Fruit fly (Drosophila melanogaster) whole organism, prepupa: ENCODE measurements around the gene CG43292.
A peak's percentile ranks its signal among the peaks of the same experiment; 100 is the strongest.

Experiments used
- Blimp-1 ChIP-seq: fragments of 200-800 bp; sonication (Bioruptor generic); optimal IDR thresholded peaks from 3 replicates; lab custom pipeline; 2017; ENCODE audit warnings: missing biosample characterization, missing genetic modification characterization, mild to moderate bottlenecking, moderate library complexity, missing genetic modification reagents
- CG10631 ChIP-seq: fragments of 200-800 bp; sonication (Bioruptor generic); optimal IDR thresholded peaks from 2 replicates; lab custom pipeline; 2016; ENCODE audit warnings: missing biosample characterization, missing genetic modification characterization
- CG11294 ChIP-seq: fragments of 200-800 bp; sonication (Bioruptor generic); IDR thresholded peaks from 2 replicates; pipeline ENCODE4 v1.3.6; 2022; ENCODE audit warnings: missing biosample characterization, missing genetic modification characterization
- CG11762 ChIP-seq: fragments of 200-800 bp; sonication (Bioruptor generic); optimal IDR thresholded peaks from 3 replicates; lab custom pipeline; 2016; ENCODE audit warnings: missing biosample characterization, missing genetic modification characterization; ENCODE audit not compliant: insufficient read depth
- CG11902 ChIP-seq: fragments of 200-800 bp; sonication (Bioruptor generic); optimal IDR thresholded peaks from 3 replicates; lab custom pipeline; 2016; ENCODE audit warnings: missing biosample characterization, missing genetic modification characterization
- CG15336 ChIP-seq: fragments of 200-800 bp; sonication (Bioruptor generic); IDR thresholded peaks from 2 replicates; pipeline ENCODE4 v1.3.6; 2022; ENCODE audit warnings: missing biosample characterization, missing genetic modification characterization
- CG1621 ChIP-seq: fragments of 200-800 bp; sonication (Bioruptor generic); optimal IDR thresholded peaks from 3 replicates; lab custom pipeline; 2018; ENCODE audit warnings: missing biosample characterization, mild to moderate bottlenecking, missing genetic modification characterization
- CG16779 ChIP-seq: fragments of 200-800 bp; sonication (Bioruptor generic); optimal IDR thresholded peaks from 3 replicates; lab custom pipeline; 2017; ENCODE audit warnings: missing biosample characterization, mild to moderate bottlenecking, missing genetic modification characterization
- CG3032 ChIP-seq: fragments of 200-800 bp; optimal IDR thresholded peaks from 2 replicates; lab custom pipeline; 2019; ENCODE audit warnings: missing biosample characterization, mild to moderate bottlenecking, missing genetic modification characterization, moderate library complexity
- CG3919 ChIP-seq: fragments of 200-800 bp; sonication (Bioruptor generic); optimal IDR thresholded peaks from 3 replicates; lab custom pipeline; 2016; ENCODE audit warnings: missing biosample characterization, missing genetic modification characterization
- CG6163 ChIP-seq: fragments of 200-800 bp; sonication (Bioruptor generic); IDR thresholded peaks from 3 replicates; pipeline ENCODE4 v1.3.6; 2022; ENCODE audit warnings: missing biosample characterization, missing genetic modification characterization
- CG6792 ChIP-seq: fragments of 200-800 bp; sonication (Bioruptor generic); optimal IDR thresholded peaks from 3 replicates; lab custom pipeline; 2016; ENCODE audit warnings: missing biosample characterization, missing genetic modification characterization
- CG6808 ChIP-seq: fragments of 200-800 bp; sonication (Bioruptor generic); optimal IDR thresholded peaks from 3 replicates; lab custom pipeline; 2017; ENCODE audit warnings: missing biosample characterization, missing genetic modification characterization, mild to moderate bottlenecking, moderate library complexity, missing genetic modification reagents
- CG6854 ChIP-seq: fragments of 200-800 bp; sonication (Bioruptor generic); optimal IDR thresholded peaks from 2 replicates; lab custom pipeline; 2017; ENCODE audit warnings: missing biosample characterization, mild to moderate bottlenecking, missing genetic modification characterization
- CG7368 ChIP-seq: fragments of 200-800 bp; sonication (Bioruptor generic); optimal IDR thresholded peaks from 3 replicates; lab custom pipeline; 2016; ENCODE audit warnings: missing biosample characterization, missing genetic modification characterization
- CG9139 ChIP-seq: fragments of 200-800 bp; sonication (Bioruptor generic); optimal IDR thresholded peaks from 3 replicates; lab custom pipeline; 2017; ENCODE audit warnings: missing biosample characterization, mild to moderate bottlenecking, missing genetic modification characterization
- Eip75B ChIP-seq: fragments of 200-800 bp; sonication (Bioruptor generic); optimal IDR thresholded peaks from 3 replicates; lab custom pipeline; 2016; ENCODE audit warnings: missing biosample characterization, missing genetic modification characterization
- Eip93F ChIP-seq: fragments of 200-800 bp; sonication (Bioruptor generic); optimal IDR thresholded peaks from 2 replicates; lab custom pipeline; 2016; ENCODE audit warnings: missing biosample characterization, mild to moderate bottlenecking, missing genetic modification characterization
- Ets21C ChIP-seq: fragments of 200-800 bp; sonication (Bioruptor generic); optimal IDR thresholded peaks from 3 replicates; lab custom pipeline; 2016; ENCODE audit warnings: missing biosample characterization, missing genetic modification characterization
- Ets96B ChIP-seq: fragments of 200-800 bp; optimal IDR thresholded peaks from 2 replicates; lab custom pipeline; 2019; ENCODE audit warnings: missing biosample characterization, mild to moderate bottlenecking, missing genetic modification characterization, moderate library complexity
- Hr38 ChIP-seq: sonication (Bioruptor generic); optimal IDR thresholded peaks from 2 replicates; lab custom pipeline; 2016; ENCODE audit warnings: missing biosample characterization, missing genetic modification characterization
- Hr39 ChIP-seq: fragments of 200-800 bp; sonication (Bioruptor generic); optimal IDR thresholded peaks from 2 replicates; lab custom pipeline; 2016; ENCODE audit warnings: missing biosample characterization, missing genetic modification characterization
- Hr4 ChIP-seq: fragments of 200-800 bp; sonication (Bioruptor generic); optimal IDR thresholded peaks from 3 replicates; lab custom pipeline; 2016; ENCODE audit warnings: missing biosample characterization, missing genetic modification characterization
- Met ChIP-seq: fragments of 200-800 bp; sonication (Bioruptor generic); optimal IDR thresholded peaks from 3 replicates; lab custom pipeline; 2016; ENCODE audit warnings: missing biosample characterization, missing genetic modification characterization
- OdsH ChIP-seq: fragments of 200-800 bp; sonication (Bioruptor generic); optimal IDR thresholded peaks from 3 replicates; lab custom pipeline; 2016; ENCODE audit warnings: missing biosample characterization, missing genetic modification characterization
- Sox15 ChIP-seq: fragments of 200-800 bp; sonication (Bioruptor generic); optimal IDR thresholded peaks from 3 replicates; lab custom pipeline; 2016; ENCODE audit warnings: missing biosample characterization, missing genetic modification characterization
- cyc ChIP-seq: fragments of 200-800 bp; sonication (Bioruptor generic); optimal IDR thresholded peaks from 3 replicates; lab custom pipeline; 2016; ENCODE audit warnings: missing biosample characterization, missing genetic modification characterization
- dsx ChIP-seq: fragments of 200-800 bp; optimal IDR thresholded peaks from 3 replicates; lab custom pipeline; 2019; ENCODE audit warnings: missing biosample characterization, mild to moderate bottlenecking, missing genetic modification characterization, moderate library complexity; ENCODE audit not compliant: poor library complexity, severe bottlenecking
- eg ChIP-seq: fragments of 200-800 bp; sonication (Bioruptor generic); IDR thresholded peaks from 3 replicates; pipeline ENCODE4 v1.3.6; 2022; ENCODE audit warnings: missing biosample characterization, missing genetic modification characterization
- esn ChIP-seq: fragments of 200-800 bp; sonication (Bioruptor generic); optimal IDR thresholded peaks from 2 replicates; lab custom pipeline; 2016; ENCODE audit warnings: missing biosample characterization, mild to moderate bottlenecking, missing genetic modification characterization, moderate library complexity
- fd59A ChIP-seq: fragments of 200-800 bp; sonication (Bioruptor generic); optimal IDR thresholded peaks from 2 replicates; lab custom pipeline; 2017; ENCODE audit warnings: missing biosample characterization, mild to moderate bottlenecking, missing genetic modification characterization, missing genetic modification reagents
- fd85E ChIP-seq: fragments of 200-800 bp; sonication (Bioruptor generic); optimal IDR thresholded peaks from 3 replicates; lab custom pipeline; 2016; ENCODE audit warnings: missing biosample characterization, missing genetic modification characterization
- fkh ChIP-seq: fragments of 200-800 bp; sonication (Bioruptor generic); optimal IDR thresholded peaks from 3 replicates; lab custom pipeline; 2017; ENCODE audit warnings: missing biosample characterization, mild to moderate bottlenecking, missing genetic modification characterization, moderate library complexity
- lz ChIP-seq: fragments of 200-800 bp; sonication (Bioruptor generic); optimal IDR thresholded peaks from 3 replicates; lab custom pipeline; 2016; ENCODE audit warnings: missing biosample characterization, missing genetic modification characterization
- net ChIP-seq: fragments of 200-800 bp; sonication (Bioruptor generic); optimal IDR thresholded peaks from 3 replicates; lab custom pipeline; 2016; ENCODE audit warnings: missing biosample characterization, missing genetic modification characterization
- pdm3 ChIP-seq: fragments of 200-800 bp; sonication (Bioruptor generic); optimal IDR thresholded peaks from 3 replicates; lab custom pipeline; 2016; ENCODE audit warnings: missing biosample characterization, missing genetic modification characterization
- salr ChIP-seq, 2 experiments: fragments of 200-800 bp; sonication (Bioruptor generic); optimal IDR thresholded peaks; 3 replicates each; lab custom pipeline; 2016 to 2018; ENCODE audit warnings: missing biosample characterization in 2 of 2, missing genetic modification characterization in 2 of 2, mild to moderate bottlenecking in 1 of 2
- spab ChIP-seq: fragments of 200-800 bp; sonication (Bioruptor generic); optimal IDR thresholded peaks from 2 replicates; lab custom pipeline; 2017; ENCODE audit warnings: missing biosample characterization, mild to moderate bottlenecking, missing genetic modification characterization, missing genetic modification reagents
- ss ChIP-seq, 2 experiments: fragments of 200-800 bp; sonication (Bioruptor generic); optimal IDR thresholded peaks; 2 replicates in 1 of 2; 3 replicates in 1 of 2; lab custom pipeline; 2017 to 2018; ENCODE audit warnings: mild to moderate bottlenecking in 2 of 2, missing biosample characterization in 2 of 2, missing genetic modification characterization in 2 of 2, moderate library complexity in 1 of 2
- svp ChIP-seq: fragments of 200-800 bp; sonication (Bioruptor generic); peaks from one replicate; lab custom pipeline; 2016; ENCODE audit warnings: missing biosample characterization, missing genetic modification characterization
- topi ChIP-seq: fragments of 200-800 bp; sonication (Bioruptor generic); optimal IDR thresholded peaks from 3 replicates; lab custom pipeline; 2016; ENCODE audit warnings: missing biosample characterization, missing genetic modification characterization
- vri ChIP-seq: fragments of 200-800 bp; sonication (Bioruptor generic); optimal IDR thresholded peaks from 3 replicates; lab custom pipeline; 2016; ENCODE audit warnings: missing biosample characterization, mild to moderate bottlenecking, missing genetic modification characterization

CG43292 gene

DNA sequence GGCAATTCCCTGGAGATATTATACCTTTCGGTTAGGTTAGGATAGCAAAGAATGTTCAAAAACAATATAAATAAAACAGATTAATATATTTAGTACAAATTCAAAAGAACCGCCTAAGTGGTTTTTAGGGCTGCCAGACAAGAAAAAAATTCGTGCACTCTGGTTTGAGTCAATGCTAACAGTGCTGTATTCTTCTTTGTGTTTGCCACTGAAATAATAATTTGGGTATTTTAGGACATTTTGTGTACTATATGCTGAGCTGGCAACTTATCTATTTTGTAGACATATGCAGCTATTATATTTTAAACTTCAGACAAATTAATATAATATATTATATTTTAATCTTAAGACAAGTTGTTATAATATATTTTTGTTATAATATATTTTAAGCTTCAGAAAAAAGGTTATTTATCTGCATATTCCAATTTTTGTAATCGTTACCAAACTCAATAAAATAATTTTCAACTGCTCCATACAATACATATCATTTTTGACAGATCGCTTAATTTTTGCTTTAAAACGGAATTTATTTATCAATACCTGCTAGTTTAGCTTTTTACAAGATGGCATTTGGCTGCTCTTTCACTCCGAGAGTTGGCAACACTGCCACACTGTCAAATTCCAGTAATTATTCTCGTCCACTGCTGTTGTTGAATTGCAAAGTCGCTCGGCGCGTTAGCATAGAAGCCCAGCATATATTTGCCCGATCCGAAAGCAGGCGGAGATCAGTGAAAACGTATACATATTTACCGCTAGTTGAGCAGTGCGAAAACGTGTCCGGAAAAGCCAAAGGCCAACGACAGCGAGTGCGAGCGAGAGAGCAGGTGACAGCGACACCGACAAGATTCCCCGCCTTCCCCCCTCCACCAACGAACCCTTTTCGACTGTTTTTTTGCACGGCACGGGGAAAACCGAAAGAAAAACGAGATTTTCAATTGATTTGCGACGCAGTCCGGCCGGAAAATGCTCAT, 35.3 kb downstream of the CG43292 start, which contains the start of gene CG7546 (continued):
- TF ChIP-seq CG6854 (GFP tag; lab: Kevin White, UChicago) (no peak), CG6792 (no peak), Ets21C (peak; percentile 11), CG6163 (GFP tag; lab: Robert Waterston, UW) (0 out of 3 replicates have a peak, but pooled peaks have one; percentile 22), cyc (GFP tag; lab: Kevin White, UChicago) (peak; percentile 18), salr (GFP tag; optimal IDR thresholded peaks at IDR 0.05; lab: Kevin White, UChicago) (peak in 1 of 2 experiments; percentile 54), CG9139 (no peak), OdsH (no peak), fkh (GFP tag; lab: Kevin White, UChicago) (no peak), CG1621 (tag; lab: Kevin White, UChicago) (peak; percentile 66), CG16779 (tag; lab: Kevin White, UChicago) (no peak), Hr39 (GFP tag; lab: Kevin White, UChicago) (no peak), CG6808 (GFP tag; lab: Kevin White, UChicago) (no peak), CG11762 (GFP tag; lab: Kevin White, UChicago) (no peak), CG3919 (GFP tag; lab: Kevin White, UChicago) (peak; percentile 33), ss (GFP tag; optimal IDR thresholded peaks at IDR 0.05; lab: Kevin White, UChicago) (peak in 1 of 2 experiments; percentile 26), topi (GFP tag; lab: Kevin White, UChicago) (no peak), CG3032 (tag; lab: Kevin White, UChicago) (peak; percentile 25), svp (GFP tag; lab: Kevin White, UChicago) (peak; percentile 99), Blimp-1 (GFP tag; lab: Kevin White, UChicago) (no peak), spab (GFP tag; lab: Kevin White, UChicago) (no peak), eg (peak; percentile 34; the same call in 1 of the 3 replicates), net (no peak), Ets96B (tag; lab: Kevin White, UChicago) (no peak), lz (peak; percentile 12), CG15336 (GFP tag; lab: Robert Waterston, UW) (no peak), Sox15 (GFP tag; lab: Kevin White, UChicago) (peak; percentile 32), Met (GFP tag; lab: Kevin White, UChicago) (no peak), vri (no peak), Hr4 (GFP tag; lab: Kevin White, UChicago) (peak; percentile 26), CG10631 (GFP tag; lab: Kevin White, UChicago) (peak; percentile 44), CG7368 (GFP tag; lab: Kevin White, UChicago) (peak; percentile 3), pdm3 (no peak), esn (GFP tag; lab: Kevin White, UChicago) (peak; percentile 41), Eip93F (GFP tag; lab: Kevin White, UChicago) (no peak), Hr38 (GFP tag; lab: Kevin White, UChicago) (no peak), CG11902 (GFP tag; lab: Kevin White, UChicago) (no peak), Eip75B (GFP tag; lab: Kevin White, UChicago) (no peak), dsx (GFP tag; lab: Kevin White, UChicago) (no peak), CG11294 (GFP tag; lab: Robert Waterston, UW) (no peak), fd85E (no peak), fd59A (GFP tag; lab: Kevin White, UChicago) (no peak)
